Worm (Caenorhabditis elegans) whole organism, L2 larva: ENCODE data around the gene nas-20.

Experiments
- C34F6.9 ChIP-seq: fragments of 150-350 bp; optimal IDR thresholded peaks from 2 replicates; lab custom pipeline; 2014; ENCODE audit warnings: missing biosample characterization, missing genetic modification characterization
- alr-1 ChIP-seq: fragments of 150-350 bp; optimal IDR thresholded peaks from 2 replicates; lab custom pipeline; 2014; ENCODE audit warnings: missing biosample characterization, missing genetic modification characterization
- aly-2 ChIP-seq: fragments of 150-350 bp; optimal IDR thresholded peaks from 2 replicates; lab custom pipeline; 2014; ENCODE audit warnings: missing biosample characterization, missing genetic modification characterization
- ama-1 ChIP-seq: fragments of 150-350 bp; optimal IDR thresholded peaks from 2 replicates; lab custom pipeline; 2018; ENCODE audit warnings: inconsistent platforms
- blmp-1 ChIP-seq: sonication (generic microtip); optimal IDR thresholded peaks from 2 replicates; lab custom pipeline; 2017; ENCODE audit warnings: missing genetic modification characterization, mild to moderate bottlenecking, missing compliant biosample characterization, antibody characterized with exemption, moderate library complexity; ENCODE audit not compliant: insufficient read depth
- ceh-16 ChIP-seq: fragments of 150-350 bp; optimal IDR thresholded peaks from 2 replicates; lab custom pipeline; 2014; ENCODE audit warnings: missing biosample characterization, missing genetic modification characterization
- crh-2 ChIP-seq: sonication (generic microtip); optimal IDR thresholded peaks from 2 replicates; lab custom pipeline; 2017; ENCODE audit warnings: missing biosample characterization, missing genetic modification characterization
- dmd-4 ChIP-seq: sonication (generic microtip); optimal IDR thresholded peaks from 2 replicates; lab custom pipeline; 2017; ENCODE audit warnings: missing biosample characterization, missing genetic modification characterization
- elt-1 ChIP-seq: fragments of 150-350 bp; optimal IDR thresholded peaks from 2 replicates; lab custom pipeline; 2014; ENCODE audit warnings: missing biosample characterization, missing genetic modification characterization
- elt-3 ChIP-seq: sonication (generic microtip); optimal IDR thresholded peaks from 2 replicates; lab custom pipeline; 2017; ENCODE audit warnings: missing biosample characterization, missing genetic modification characterization
- gmeb-1 ChIP-seq: fragments of 150-350 bp; optimal IDR thresholded peaks from 2 replicates; lab custom pipeline; 2014; ENCODE audit warnings: missing biosample characterization, missing genetic modification characterization
- lin-13 ChIP-seq: fragments of 150-350 bp; optimal IDR thresholded peaks from 2 replicates; lab custom pipeline; 2014; ENCODE audit warnings: missing biosample characterization, missing genetic modification reagents, missing genetic modification characterization
- lsy-2 ChIP-seq, 2 experiments: fragments of 150-350 bp in 1 of 2; sonication (generic microtip) in 1 of 2; optimal IDR thresholded peaks; 2 replicates each; lab custom pipeline; 2014 to 2017; ENCODE audit warnings: missing biosample characterization in 2 of 2, missing genetic modification characterization in 2 of 2
- mab-5 ChIP-seq: fragments of 150-350 bp; optimal IDR thresholded peaks from 2 replicates; lab custom pipeline; 2014; ENCODE audit warnings: missing biosample characterization, missing genetic modification characterization
- mbf-1 ChIP-seq: sonication (generic microtip); optimal IDR thresholded peaks from 2 replicates; lab custom pipeline; 2017; ENCODE audit warnings: missing biosample characterization, missing genetic modification characterization
- mdl-1 ChIP-seq, 2 experiments: fragments of 150-350 bp in 1 of 2; sonication (generic microtip) in 1 of 2; optimal IDR thresholded peaks; 2 replicates each; lab custom pipeline; 2017; ENCODE audit warnings: missing biosample characterization in 2 of 2, missing genetic modification characterization in 2 of 2
- nhr-10 ChIP-seq: sonication (generic microtip); optimal IDR thresholded peaks from 2 replicates; lab custom pipeline; 2017; ENCODE audit warnings: missing biosample characterization, missing genetic modification characterization
- nhr-12 ChIP-seq: fragments of 150-350 bp; optimal IDR thresholded peaks from 2 replicates; lab custom pipeline; 2014; ENCODE audit warnings: missing biosample characterization, missing genetic modification characterization
- nhr-21 ChIP-seq: fragments of 150-350 bp; optimal IDR thresholded peaks from 2 replicates; lab custom pipeline; 2014; ENCODE audit warnings: missing biosample characterization, missing genetic modification characterization
- nhr-237 ChIP-seq: fragments of 150-350 bp; optimal IDR thresholded peaks from 2 replicates; lab custom pipeline; 2014; ENCODE audit warnings: missing biosample characterization, missing genetic modification characterization
- nhr-6 ChIP-seq: fragments of 150-350 bp; optimal IDR thresholded peaks from 2 replicates; lab custom pipeline; 2014; ENCODE audit warnings: missing biosample characterization, missing genetic modification characterization
- peb-1 ChIP-seq: fragments of 150-350 bp; optimal IDR thresholded peaks from 2 replicates; lab custom pipeline; 2014; ENCODE audit warnings: missing biosample characterization, missing genetic modification characterization
- skn-1 ChIP-seq: sonication (generic microtip); optimal IDR thresholded peaks from 2 replicates; lab custom pipeline; 2017; ENCODE audit warnings: missing biosample characterization, missing genetic modification characterization
- sma-3 ChIP-seq: sonication (generic microtip); optimal IDR thresholded peaks from 2 replicates; lab custom pipeline; 2016; ENCODE audit warnings: missing genetic modification reagents, missing genetic modification characterization, missing compliant biosample characterization
- sma-9 ChIP-seq, 2 experiments: fragments of 150-350 bp in 1 of 2; sonication (generic microtip) in 1 of 2; optimal IDR thresholded peaks; 2 replicates each; lab custom pipeline; 2014 to 2016; ENCODE audit warnings: missing genetic modification characterization in 2 of 2, mild to moderate bottlenecking in 1 of 2, missing biosample characterization in 1 of 2, missing compliant biosample characterization in 1 of 2, missing genetic modification reagents in 1 of 2, moderate library complexity in 1 of 2
- snpc-4 ChIP-seq: fragments of 150-350 bp; optimal IDR thresholded peaks from 2 replicates; lab custom pipeline; 2014; ENCODE audit warnings: missing biosample characterization, missing genetic modification characterization
- unc-55 ChIP-seq: fragments of 150-350 bp; sonication (generic microtip); optimal IDR thresholded peaks from 3 replicates; lab custom pipeline; 2014; ENCODE audit warnings: missing biosample characterization, missing genetic modification reagents, missing genetic modification characterization
- zag-1 ChIP-seq: fragments of 150-350 bp; optimal IDR thresholded peaks from 2 replicates; lab custom pipeline; 2014; ENCODE audit warnings: missing biosample characterization, missing genetic modification characterization
- ztf-11 ChIP-seq: sonication (generic microtip); optimal IDR thresholded peaks from 2 replicates; lab custom pipeline; 2017; ENCODE audit warnings: missing biosample characterization, missing genetic modification characterization
- ztf-4 ChIP-seq: fragments of 150-350 bp; optimal IDR thresholded peaks from 2 replicates; lab custom pipeline; 2014; ENCODE audit warnings: missing biosample characterization, missing genetic modification characterization

nas-20 gene

DNA sequence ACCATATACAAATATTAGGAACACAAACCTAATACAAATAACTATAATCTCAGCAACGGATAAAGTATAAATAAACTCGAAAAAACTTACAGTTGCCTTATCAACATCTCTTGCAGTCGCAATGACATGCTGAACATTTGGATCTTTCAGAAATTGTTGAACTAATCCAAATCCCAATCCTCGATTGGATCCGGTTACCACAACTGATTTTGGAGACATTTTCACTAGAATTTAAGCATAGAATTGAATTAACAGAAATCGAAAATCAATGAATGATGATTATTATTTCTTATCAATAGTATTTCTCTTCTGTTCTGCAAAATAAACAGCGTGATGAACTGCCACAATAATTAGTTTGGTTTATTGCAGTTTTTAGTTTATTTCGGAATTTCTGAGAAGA lies 48.1 kb upstream of the nas-20 start, which contains the start of the genes C55A6.11 and C55A6.7:
Gene C55A6.11 (plus strand): TSS at position 301 of the 400 bp plus-strand sequence.
Gene C55A6.7 (minus strand): TSS at position 316 of the 400 bp plus-strand sequence.
- TF ChIP-seq C34F6.9 (tag; lab: Kevin White, UChicago) = no peak

DNA sequence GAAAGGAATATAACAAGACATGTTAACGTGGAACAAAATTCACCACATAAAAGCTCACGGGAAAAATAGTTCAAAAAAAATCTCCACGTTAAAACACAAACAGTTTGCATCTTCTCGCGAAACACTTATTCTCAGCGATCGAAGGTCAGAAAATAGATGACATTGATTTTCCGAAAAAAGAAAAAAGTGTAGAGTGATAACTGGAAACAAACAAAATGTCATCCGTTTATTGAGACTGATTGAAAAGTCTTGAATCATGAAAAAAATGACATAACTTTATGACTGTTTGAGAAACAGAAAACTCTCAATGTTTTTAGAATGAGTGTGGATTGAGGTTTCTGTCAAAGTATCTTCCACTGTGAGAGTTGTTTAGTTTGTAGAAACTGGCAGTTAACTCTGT lies 45.7 kb upstream of the nas-20 start, which contains the start of gene C55A6.4:
Gene C55A6.4 (minus strand): TSS at position 101 of the 400 bp plus-strand sequence.
- TF ChIP-seq aly-2 (tag; lab: Kevin White, UChicago) = no peak
- TF ChIP-seq elt-3 = no peak
- TF ChIP-seq nhr-10 (tag; lab: Kevin White, UChicago) = no peak
- no peak for TF ChIP-seq sma-3 (GFP tag; lab: Kevin White, UChicago)
- no peak for TF ChIP-seq ama-1
- no peak for TF ChIP-seq nhr-12 (tag; lab: Kevin White, UChicago)

DNA sequence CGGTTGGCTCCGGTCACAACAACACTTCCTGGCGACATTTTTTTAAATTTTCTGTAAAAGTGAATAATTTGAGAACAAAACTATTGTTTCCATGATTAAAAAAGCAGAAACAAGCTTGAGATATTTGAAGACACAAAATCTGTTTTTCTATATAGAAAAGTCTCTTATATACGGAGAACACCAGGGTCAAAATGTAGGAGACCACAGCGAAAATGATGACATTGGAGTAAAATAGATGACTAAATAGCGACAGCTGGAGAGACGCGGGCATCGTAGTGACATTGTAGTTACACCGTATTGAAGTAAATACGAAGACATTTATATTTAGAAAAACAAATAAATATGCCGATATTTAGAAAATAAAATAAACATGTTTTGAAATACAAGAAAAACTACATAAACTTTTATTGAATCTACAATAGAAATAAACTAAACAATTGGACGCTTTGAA lies 44.1 kb upstream of the nas-20 start, which contains the start of gene sdz-8:
Gene sdz-8 (minus strand): TSS at position 51 of the 451 bp plus-strand sequence.
- TF ChIP-seq mdl-1 (tag; optimal IDR thresholded peaks at IDR 0.05; lab: Kevin White, UChicago) (no peak), unc-55 (GFP tag; lab: Kevin White, UChicago) (no peak), mbf-1 (tag; lab: Kevin White, UChicago) (no peak), ceh-16 (tag; lab: Kevin White, UChicago) (no peak), snpc-4 (tag; lab: Kevin White, UChicago) (no peak), mab-5 (tag; lab: Kevin White, UChicago) (no peak), nhr-21 (no peak), blmp-1 (tag; lab: Kevin White, UChicago) (no peak), crh-2 (tag; lab: Kevin White, UChicago) (no peak), elt-1 (tag; lab: Kevin White, UChicago) (no peak)

- TF ChIP-seq alr-1 (tag; lab: Kevin White, UChicago) = no peak
These were observed 43.0 kb upstream of the nas-20 start for ce11 chrV:11515145-11515544.

- TF ChIP-seq sma-3 (GFP tag; lab: Kevin White, UChicago) (no peak), nhr-237 (tag; lab: Kevin White, UChicago) (no peak), lin-13 (no peak), peb-1 (no peak), nhr-6 (no peak), ztf-11 (tag; lab: Kevin White, UChicago) (no peak), sma-9 (GFP tag; optimal IDR thresholded peaks at IDR 0.05; lab: Kevin White, UChicago) (no peak), sma-9 (tag; optimal IDR thresholded peaks at IDR 0.05; lab: Kevin White, UChicago) (no peak), alr-1 (tag; lab: Kevin White, UChicago) (no peak), elt-3 (no peak)
These were observed 42.6 kb upstream of the nas-20 start, which contains the start of gene C55A6.6 for ce11 chrV:11514677-11515076. TSS of gene C55A6.6 (minus strand) at chrV:11514737.

DNA sequence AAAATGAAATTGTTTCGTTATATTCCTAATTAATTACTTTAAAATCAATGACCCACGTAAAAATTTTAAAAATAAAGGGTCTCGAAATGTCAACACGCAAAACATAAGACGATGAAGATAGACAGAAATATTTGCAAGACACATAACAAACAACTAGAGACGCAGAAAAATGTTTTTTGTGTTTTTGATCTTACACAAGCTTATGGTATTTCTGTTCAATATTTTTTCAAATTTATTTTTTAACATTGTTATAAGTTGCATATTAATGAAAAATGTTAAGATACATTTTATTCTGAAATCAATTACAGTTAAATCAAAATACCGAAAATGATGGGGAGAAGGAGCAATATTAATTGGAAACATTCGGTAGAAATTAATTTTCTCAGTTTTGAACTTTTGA lies 41.3 kb upstream of the nas-20 start, which contains the start of gene C55A6.3:
Gene C55A6.3 (minus strand): TSS at position 101 of the 400 bp plus-strand sequence.
- TF ChIP-seq nhr-12 (tag; lab: Kevin White, UChicago) (no peak), aly-2 (tag; lab: Kevin White, UChicago) (no peak), nhr-10 (tag; lab: Kevin White, UChicago) (no peak), lsy-2 (tag; optimal IDR thresholded peaks at IDR 0.05; lab: Kevin White, UChicago) (no peak), skn-1 (tag; lab: Kevin White, UChicago) (no peak), dmd-4 (tag; lab: Kevin White, UChicago) (no peak), peb-1 (no peak), mab-5 (tag; lab: Kevin White, UChicago) (no peak), sma-9 (GFP tag; optimal IDR thresholded peaks at IDR 0.05; lab: Kevin White, UChicago) (no peak), sma-9 (tag; optimal IDR thresholded peaks at IDR 0.05; lab: Kevin White, UChicago) (no peak), ztf-4 (tag; lab: Kevin White, UChicago) (no peak), ceh-16 (tag; lab: Kevin White, UChicago) (no peak), nhr-21 (no peak), gmeb-1 (tag; lab: Kevin White, UChicago) (no peak), C34F6.9 (tag; lab: Kevin White, UChicago) (no peak), zag-1 (tag; lab: Kevin White, UChicago) (no peak)
